Fruit fly (Drosophila melanogaster) whole organism, embryonic: ENCODE measurements around the gene CG1910.

Source experiments
- Ada2b ChIP-seq: fragments of 200-800 bp; sonication (Bioruptor generic); IDR thresholded peaks from 2 replicates; pipeline ENCODE4 v1.3.6; 2022; ENCODE audit warnings: missing biosample characterization, missing genetic modification characterization
- Antp ChIP-seq: fragments of 200-800 bp; sonication (Bioruptor generic); optimal IDR thresholded peaks from 3 replicates; lab custom pipeline; 2016; ENCODE audit warnings: missing biosample characterization, missing genetic modification characterization
- B-H1 ChIP-seq: fragments of 200-800 bp; sonication (Bioruptor generic); IDR thresholded peaks from 3 replicates; pipeline ENCODE4 v1.3.6; 2022; ENCODE audit warnings: missing biosample characterization, missing genetic modification characterization
- C15 ChIP-seq: fragments of 200-800 bp; sonication (Bioruptor generic); IDR thresholded peaks from 3 replicates; pipeline ENCODE4 v1.3.6; 2022; ENCODE audit warnings: missing biosample characterization, missing genetic modification characterization
- CG10979 ChIP-seq: fragments of 200-800 bp; sonication (Bioruptor generic); optimal IDR thresholded peaks from 2 replicates; lab custom pipeline; 2018; ENCODE audit warnings: missing biosample characterization, mild to moderate bottlenecking, missing genetic modification characterization, moderate library complexity
- CG13296 ChIP-seq: fragments of 200-800 bp; sonication (Bioruptor generic); optimal IDR thresholded peaks from 3 replicates; lab custom pipeline; 2018; ENCODE audit warnings: missing biosample characterization, mild to moderate bottlenecking, missing genetic modification characterization
- CG14667 ChIP-seq: fragments of 200-800 bp; sonication (Bioruptor generic); IDR thresholded peaks from 2 replicates; pipeline ENCODE4 v1.3.6; 2022; ENCODE audit warnings: missing biosample characterization, missing genetic modification characterization
- CG15269 ChIP-seq: fragments of 200-800 bp; sonication (Bioruptor generic); optimal IDR thresholded peaks from 2 replicates; lab custom pipeline; 2018; ENCODE audit warnings: missing biosample characterization, mild to moderate bottlenecking, missing genetic modification characterization, moderate library complexity
- CG15514 ChIP-seq: fragments of 200-800 bp; sonication (Bioruptor generic); optimal IDR thresholded peaks from 3 replicates; lab custom pipeline; 2017; ENCODE audit warnings: missing biosample characterization, missing genetic modification characterization, mild to moderate bottlenecking, moderate library complexity, missing genetic modification reagents
- CG17359 ChIP-seq: fragments of 200-800 bp; sonication (Bioruptor generic); optimal IDR thresholded peaks from 3 replicates; lab custom pipeline; 2018; ENCODE audit warnings: missing biosample characterization, mild to moderate bottlenecking, missing genetic modification characterization, moderate library complexity
- CG18599 ChIP-seq: fragments of 200-800 bp; sonication (Bioruptor generic); optimal IDR thresholded peaks from 3 replicates; lab custom pipeline; 2017; ENCODE audit warnings: missing biosample characterization, missing genetic modification characterization, mild to moderate bottlenecking, moderate library complexity, missing genetic modification reagents
- CG2116 ChIP-seq: fragments of 200-800 bp; sonication (Bioruptor generic); optimal IDR thresholded peaks from 3 replicates; lab custom pipeline; 2018; ENCODE audit warnings: missing biosample characterization, mild to moderate bottlenecking, missing genetic modification characterization
- CG32532 ChIP-seq: fragments of 200-800 bp; sonication (Bioruptor generic); IDR thresholded peaks from 2 replicates; pipeline ENCODE4 v1.3.6; 2022; ENCODE audit warnings: missing biosample characterization, missing genetic modification characterization
- CG32772 ChIP-seq: fragments of 200-800 bp; sonication (Bioruptor generic); IDR thresholded peaks from 2 replicates; pipeline ENCODE4 v1.3.6; 2022; ENCODE audit warnings: missing biosample characterization, missing genetic modification characterization
- CG3726 ChIP-seq: fragments of 200-800 bp; sonication (Bioruptor generic); IDR thresholded peaks from 3 replicates; pipeline ENCODE4, ENCODE4 v1.3.6; 2022; ENCODE audit warnings: missing biosample characterization, missing genetic modification characterization
- CG4282 ChIP-seq: fragments of 200-800 bp; sonication (Bioruptor generic); optimal IDR thresholded peaks from 2 replicates; lab custom pipeline; 2016; ENCODE audit warnings: missing biosample characterization, missing genetic modification characterization
- CG4360 ChIP-seq: fragments of 200-800 bp; sonication (Bioruptor generic); IDR thresholded peaks from 2 replicates; pipeline ENCODE4 v1.3.6; 2022; ENCODE audit warnings: missing biosample characterization, missing genetic modification characterization
- CG4820 ChIP-seq: fragments of 200-800 bp; sonication (Bioruptor generic); optimal IDR thresholded peaks from 3 replicates; lab custom pipeline; 2016; ENCODE audit warnings: missing biosample characterization, missing genetic modification characterization
- CG7372 ChIP-seq: fragments of 200-800 bp; sonication (Bioruptor generic); IDR thresholded peaks from 2 replicates; pipeline ENCODE4 v1.3.6; 2022; ENCODE audit warnings: missing biosample characterization, missing genetic modification characterization
- CTCF ChIP-seq: fragments of 200-800 bp; sonication (Bioruptor generic); optimal IDR thresholded peaks from 2 replicates; lab custom pipeline; 2017; ENCODE audit warnings: missing biosample characterization, mild to moderate bottlenecking, missing genetic modification characterization, moderate library complexity
- Drgx ChIP-seq: fragments of 200-800 bp; sonication (Bioruptor generic); IDR thresholded peaks from 2 replicates; pipeline ENCODE4 v1.3.6; 2022; ENCODE audit warnings: missing biosample characterization, missing genetic modification characterization
- Eip74EF ChIP-seq, 2 experiments: fragments of 200-800 bp in 1 of 2; fragments of >200 bp in 1 of 2; sonication (Bioruptor generic) in 1 of 2; optimal IDR thresholded peaks; 2 replicates each; lab custom pipeline; 2017 to 2019; ENCODE audit warnings: missing biosample characterization in 2 of 2, missing genetic modification characterization in 2 of 2, mild to moderate bottlenecking in 1 of 2, moderate library complexity in 1 of 2
- H2.0 ChIP-seq: fragments of 200-800 bp; sonication (Bioruptor generic); IDR thresholded peaks from 2 replicates; pipeline ENCODE4 v1.3.6; 2022; ENCODE audit warnings: missing biosample characterization, missing genetic modification characterization
- HLH3B ChIP-seq: fragments of 200-800 bp; sonication (Bioruptor generic); IDR thresholded peaks from 2 replicates; pipeline ENCODE4 v1.3.6; 2022; ENCODE audit warnings: missing biosample characterization, missing genetic modification characterization
- Hey ChIP-seq: fragments of 200-800 bp; sonication (Bioruptor generic); optimal IDR thresholded peaks from 3 replicates; lab custom pipeline; 2018; ENCODE audit warnings: missing biosample characterization, mild to moderate bottlenecking, missing genetic modification characterization
- Meics ChIP-seq: fragments of 200-800 bp; sonication (Bioruptor generic); optimal IDR thresholded peaks from 2 replicates; lab custom pipeline; 2017; ENCODE audit warnings: missing biosample characterization, mild to moderate bottlenecking, missing genetic modification characterization
- Mes4 ChIP-seq: fragments of 200-800 bp; sonication (Bioruptor generic); optimal IDR thresholded peaks from 2 replicates; lab custom pipeline; 2016; ENCODE audit warnings: missing biosample characterization, missing genetic modification characterization
- Nf-YC ChIP-seq: fragments of 200-800 bp; optimal IDR thresholded peaks from 3 replicates; lab custom pipeline; 2019; ENCODE audit warnings: missing biosample characterization, mild to moderate bottlenecking, missing genetic modification characterization, moderate library complexity
- Ptx1 ChIP-seq: fragments of 200-800 bp; sonication (Bioruptor generic); IDR thresholded peaks from 2 replicates; pipeline ENCODE4 v1.3.6; 2022; ENCODE audit warnings: missing biosample characterization, missing genetic modification characterization
- Rfx ChIP-seq: fragments of 200-800 bp; sonication (Bioruptor generic); IDR thresholded peaks from 2 replicates; pipeline ENCODE4 v1.3.6; 2022; ENCODE audit warnings: missing biosample characterization, missing genetic modification characterization
- Sox102F ChIP-seq: fragments of 200-800 bp; sonication (Bioruptor generic); optimal IDR thresholded peaks from 2 replicates; lab custom pipeline; 2018; ENCODE audit warnings: missing biosample characterization, mild to moderate bottlenecking, missing genetic modification characterization, moderate library complexity
- Taf1 ChIP-seq: fragments of 200-800 bp; sonication (Bioruptor generic); IDR thresholded peaks from 2 replicates; pipeline ENCODE4 v1.3.6; 2022; ENCODE audit warnings: missing biosample characterization, missing genetic modification characterization
- chinmo ChIP-seq: fragments of 200-800 bp; sonication (Bioruptor generic); IDR thresholded peaks from 4 replicates; pipeline ENCODE4 v1.3.6; 2022; ENCODE audit warnings: missing biosample characterization, missing genetic modification characterization; ENCODE audit not compliant: partially characterized antibody
- da ChIP-seq: fragments of 200-800 bp; sonication (Bioruptor generic); optimal IDR thresholded peaks from 2 replicates; lab custom pipeline; 2016; ENCODE audit warnings: missing biosample characterization, missing genetic modification characterization
- dimm ChIP-seq: fragments of 200-800 bp; sonication (Bioruptor generic); IDR thresholded peaks from 2 replicates; pipeline ENCODE4 v1.3.6; 2022; ENCODE audit warnings: missing biosample characterization, missing genetic modification characterization
- dmrt99B ChIP-seq: fragments of 200-800 bp; sonication (Bioruptor generic); optimal IDR thresholded peaks from 2 replicates; lab custom pipeline; 2018; ENCODE audit warnings: missing biosample characterization, mild to moderate bottlenecking, missing genetic modification characterization, moderate library complexity
- dysf ChIP-seq: fragments of 200-800 bp; sonication (Bioruptor generic); IDR thresholded peaks from 3 replicates; pipeline ENCODE4 v1.3.6; 2022; ENCODE audit warnings: missing biosample characterization, missing genetic modification characterization
- ftz-f1 ChIP-seq: fragments of 200-800 bp; sonication (Bioruptor generic); optimal IDR thresholded peaks from 2 replicates; lab custom pipeline; 2016; ENCODE audit warnings: missing biosample characterization, missing genetic modification characterization
- gce ChIP-seq: fragments of 200-800 bp; sonication (Bioruptor generic); IDR thresholded peaks from 3 replicates; pipeline ENCODE4 v1.3.6; 2022; ENCODE audit warnings: missing biosample characterization, missing genetic modification characterization
- lab ChIP-seq: fragments of 200-800 bp; sonication (Bioruptor generic); optimal IDR thresholded peaks from 3 replicates; lab custom pipeline; 2017; ENCODE audit warnings: missing biosample characterization, missing genetic modification characterization, mild to moderate bottlenecking, moderate library complexity, missing genetic modification reagents
- lmd ChIP-seq: fragments of 200-800 bp; sonication (Bioruptor generic); IDR thresholded peaks from 2 replicates; pipeline ENCODE4 v1.3.6; 2022; ENCODE audit warnings: missing biosample characterization, missing genetic modification characterization
- pan ChIP-seq, 4 experiments: fragments of >200 bp in 3 of 4; fragments of 200-800 bp in 1 of 4; sonication (Bioruptor generic) in 1 of 4; optimal IDR thresholded peaks in 3 of 4; IDR thresholded peaks in 1 of 4; 2 replicates each; pipeline versions ENCODE4 v1.3.6 to Lab custom; 2017 to 2022; ENCODE audit warnings: missing biosample characterization in 2 of 4, missing genetic modification characterization in 2 of 4, mixed read lengths in 1 of 4
- phol ChIP-seq: fragments of 200-800 bp; sonication (Bioruptor generic); optimal IDR thresholded peaks from 3 replicates; lab custom pipeline; 2018; ENCODE audit warnings: missing biosample characterization, mild to moderate bottlenecking, missing genetic modification characterization, moderate library complexity
- prd ChIP-seq, 3 experiments: fragments of >200 bp in 2 of 3; fragments of 200-800 bp in 1 of 3; sonication (Bioruptor generic) in 1 of 3; optimal IDR thresholded peaks in 2 of 3; IDR thresholded peaks in 1 of 3; 2 replicates in 2 of 3; 3 replicates in 1 of 3; pipeline versions ENCODE4 v1.3.6 to Lab custom; 2017 to 2022; ENCODE audit warnings: missing biosample characterization in 1 of 3, missing genetic modification characterization in 1 of 3
- row ChIP-seq: fragments of 200-800 bp; sonication (Bioruptor generic); IDR thresholded peaks from 3 replicates; pipeline ENCODE4 v1.3.6; 2022; ENCODE audit warnings: missing biosample characterization, missing genetic modification characterization
- tap ChIP-seq: fragments of 200-800 bp; optimal IDR thresholded peaks from 3 replicates; lab custom pipeline; 2019; ENCODE audit warnings: missing biosample characterization, mild to moderate bottlenecking, missing genetic modification characterization, moderate library complexity
- ttk ChIP-seq: fragments of 200-800 bp; sonication (Bioruptor generic); IDR thresholded peaks from 2 replicates; pipeline ENCODE4 v2.1.2; 2022; ENCODE audit warnings: missing biosample characterization, missing genetic modification characterization
- z ChIP-seq: fragments of 200-800 bp; sonication (Bioruptor generic); IDR thresholded peaks from 3 replicates; pipeline ENCODE4 v1.3.6; 2022; ENCODE audit warnings: missing biosample characterization, missing genetic modification characterization
- zfh1 ChIP-seq: fragments of 200-800 bp; sonication (Bioruptor generic); IDR thresholded peaks from 3 replicates; pipeline ENCODE4 v1.3.6; 2022; ENCODE audit warnings: missing biosample characterization, missing genetic modification characterization

The CG1910 gene

dm6 chr3R:31709142-31709541 lies 38.3 kb upstream of the CG1910 start (continued):
- TF ChIP-seq Eip74EF (GFP tag; optimal IDR thresholded peaks at IDR 0.05; lab: Kevin White, UChicago) (no peak), CG2116 (no peak), Nf-YC (tag; lab: Kevin White, UChicago) (peak; percentile 18), Mes4 (GFP tag; lab: Kevin White, UChicago) (peak; percentile 12), B-H1 (GFP tag; lab: Robert Waterston, UW) (peak; percentile 15; the same call in 1 of the 3 replicates), CG17359 (tag; lab: Kevin White, UChicago) (peak; percentile 58), lab (GFP tag; lab: Kevin White, UChicago) (peak; percentile 64), CG13296 (GFP tag; lab: Kevin White, UChicago) (peak; percentile 28), CG4360 (peak; percentile 75), tap (tag; lab: Kevin White, UChicago) (peak; percentile 29), z (no peak), gce (GFP tag; lab: Robert Waterston, UW) (peak; percentile 42; the same call in 2 of the 3 replicates), Sox102F (GFP tag; lab: Kevin White, UChicago) (peak; percentile 36), CG32772 (GFP tag; lab: Robert Waterston, UW) (peak; percentile 38; the same call in 1 of the 2 replicates), CG32532 (GFP tag; lab: Robert Waterston, UW) (peak; percentile 50; the same call in 1 of the 2 replicates), CG7372 (0 out of 2 replicates have a peak, but pooled peaks have one; percentile 19), Drgx (peak; percentile 90), Antp (GFP tag; lab: Kevin White, UChicago) (peak; percentile 6), C15 (0 out of 3 replicates have a peak, but pooled peaks have one; percentile 7), dmrt99B (tag; lab: Kevin White, UChicago) (peak; percentile 54), dysf (GFP tag; lab: Robert Waterston, UW) (peak; percentile 66), CG15269 (peak; percentile 16), Taf1 (0 out of 2 replicates have a peak, but pooled peaks have one; percentile 29), Ada2b (GFP tag; lab: Robert Waterston, UW) (peak; percentile 59), Hey (tag; lab: Kevin White, UChicago) (no peak), lmd (GFP tag; lab: Robert Waterston, UW) (peak; percentile 46; the same call in 1 of the 2 replicates), Meics (peak; percentile 30), Rfx (GFP tag; lab: Robert Waterston, UW) (peak; percentile 53; the same call in 1 of the 2 replicates), ftz-f1 (GFP tag; lab: Kevin White, UChicago) (peak; percentile 22), ttk (GFP tag; lab: Robert Waterston, UW) (peak; percentile 62; the same call in 1 of the 2 replicates), zfh1 (GFP tag; lab: Robert Waterston, UW) (0 out of 3 replicates have a peak, but pooled peaks have one; percentile 17), row (GFP tag; lab: Robert Waterston, UW) (peak; percentile 33), H2.0 (GFP tag; lab: Robert Waterston, UW) (0 out of 2 replicates have a peak, but pooled peaks have one; percentile 23), CG15514 (GFP tag; lab: Kevin White, UChicago) (no peak), prd (optimal IDR thresholded peaks at IDR 0.05; lab: Kevin White, UChicago) (no peak), prd (GFP tag; IDR thresholded peaks at IDR 0.05; lab: Robert Waterston, UW) (peak; percentile 51; the same call in 2 of the 3 replicates), CG4282 (GFP tag; lab: Kevin White, UChicago) (no peak), Ptx1 (peak; percentile 68), CTCF (no peak), phol (tag; lab: Kevin White, UChicago) (peak; percentile 23), CG3726 (GFP tag; lab: Robert Waterston, UW) (0 out of 3 replicates have a peak, but pooled peaks have one; percentile 41), chinmo (0 out of 4 replicates have a peak, but pooled peaks have one; percentile 59), da (GFP tag; lab: Kevin White, UChicago) (no peak), CG10979 (peak; percentile 5), pan (optimal IDR thresholded peaks at IDR 0.05; lab: Kevin White, UChicago) (no peak), pan (GFP tag; optimal IDR thresholded peaks at IDR 0.05 in 1 of 2, IDR thresholded peaks at IDR 0.05 in 1 of 2) (peak in 1 of 2 experiments; percentile 48), CG18599 (peak; percentile 33), CG4820 (GFP tag; lab: Kevin White, UChicago) (peak; percentile 10), HLH3B (GFP tag; lab: Robert Waterston, UW) (0 out of 2 replicates have a peak, but pooled peaks have one; percentile 32), CG14667 (GFP tag; lab: Robert Waterston, UW) (0 out of 2 replicates have a peak, but pooled peaks have one; percentile 6), dimm (GFP tag; lab: Robert Waterston, UW) (no peak)
